Worm (Caenorhabditis elegans) whole organism, early embryonic: ENCODE data around the gene F56D6.21.

ENCODE experiments used
- aly-1 ChIP-seq: sonication (generic microtip); optimal IDR thresholded peaks from 2 replicates; lab custom pipeline; 2016; ENCODE audit warnings: missing genetic modification characterization, missing compliant biosample characterization
- ama-1 ChIP-seq: fragments of 150-350 bp; optimal IDR thresholded peaks from 2 replicates; lab custom pipeline; 2014
- ceh-36 ChIP-seq: sonication (generic microtip); optimal IDR thresholded peaks from 2 replicates; lab custom pipeline; 2016; ENCODE audit warnings: missing genetic modification characterization, inconsistent platforms, missing compliant biosample characterization
- ets-7 ChIP-seq: sonication (generic microtip); optimal IDR thresholded peaks from 2 replicates; lab custom pipeline; 2016; ENCODE audit warnings: missing genotype, missing genetic modification characterization, missing compliant biosample characterization
- flt-1 ChIP-seq: fragments of 200-800 bp; sonication (Bioruptor generic); IDR thresholded peaks from 2 replicates; pipeline ENCODE4 v1.3.6; 2022; ENCODE audit warnings: missing genetic modification characterization, missing compliant biosample characterization
- hmbx-1 ChIP-seq: sonication (generic microtip); optimal IDR thresholded peaks from 2 replicates; lab custom pipeline; 2016; ENCODE audit warnings: mild to moderate bottlenecking, missing genetic modification characterization, missing compliant biosample characterization
- hmg-4 ChIP-seq: fragments of 200-800 bp; sonication (Bioruptor generic); optimal IDR thresholded peaks from 2 replicates; lab custom pipeline; 2018; ENCODE audit warnings: mild to moderate bottlenecking, missing genetic modification characterization, missing compliant biosample characterization
- pes-1 ChIP-seq: fragments of 200-800 bp; sonication (Bioruptor generic); IDR thresholded peaks from 2 replicates; pipeline ENCODE4 v1.3.6; 2022; ENCODE audit warnings: missing genetic modification reagents, missing genetic modification characterization, missing compliant biosample characterization
- scrt-1 ChIP-seq: fragments of 200-800 bp; sonication (Bioruptor generic); IDR thresholded peaks from 2 replicates; pipeline ENCODE4 v1.3.6; 2022; ENCODE audit warnings: missing genetic modification characterization, missing compliant biosample characterization
- sea-1 ChIP-seq: fragments of 200-800 bp; sonication (Bioruptor generic); conservative IDR thresholded peaks from 2 replicates; pipeline ENCODE4 v1.3.6; 2022; ENCODE audit warnings: missing genetic modification characterization, missing compliant biosample characterization
- tbx-11 ChIP-seq: fragments of 200-800 bp; sonication (Bioruptor generic); IDR thresholded peaks from 2 replicates; pipeline ENCODE4 v1.3.6; 2022; ENCODE audit warnings: missing genetic modification characterization, missing compliant biosample characterization
- tbx-37 ChIP-seq: fragments of 200-800 bp; sonication (Bioruptor generic); conservative IDR thresholded peaks from 2 replicates; pipeline ENCODE4 v1.3.6; 2022; ENCODE audit warnings: missing genetic modification reagents, missing genetic modification characterization, missing compliant biosample characterization
- tra-4 ChIP-seq: sonication (generic microtip); optimal IDR thresholded peaks from 2 replicates; lab custom pipeline; 2017; ENCODE audit warnings: missing genetic modification characterization, missing compliant biosample characterization

DNA sequence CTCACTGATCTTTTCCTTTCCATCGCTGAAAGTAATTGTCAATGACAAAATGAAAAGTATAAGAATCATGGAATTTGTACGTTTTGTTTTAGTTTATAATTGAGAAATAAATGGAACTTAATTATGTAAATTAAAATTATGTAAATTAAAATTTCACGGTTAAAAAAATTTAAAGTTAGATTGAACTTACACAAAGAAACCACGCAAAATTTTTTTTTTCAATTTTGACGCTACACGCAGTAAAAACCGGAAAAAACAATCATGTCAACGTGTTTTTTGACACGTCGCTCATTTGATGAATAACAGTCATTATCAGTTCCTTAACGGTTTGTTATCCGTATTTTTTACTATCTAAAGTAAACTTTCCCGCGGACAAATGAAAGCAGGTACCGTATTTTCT lies 23.6 kb upstream of the F56D6.21 start, which contains the start of the genes F37C4.8 and oac-23:
- no peak for TF ChIP-seq hmbx-1 (tag; lab: Kevin White, UChicago)
- TF ChIP-seq ama-1 (lab: Kevin White, UChicago) = no peak
- no peak for TF ChIP-seq flt-1 (GFP tag; lab: Robert Waterston, UW)
- no peak for TF ChIP-seq scrt-1
- no peak for TF ChIP-seq hmg-4 (GFP tag; lab: Kevin White, UChicago)
- no peak for TF ChIP-seq aly-1 (tag; lab: Kevin White, UChicago)
- no peak for TF ChIP-seq tbx-37 (GFP tag; lab: Robert Waterston, UW)
- no peak for TF ChIP-seq pes-1 (GFP tag; lab: Robert Waterston, UW)
- TF ChIP-seq ets-7 (tag; lab: Kevin White, UChicago) = no peak
- TF ChIP-seq tra-4 (tag; lab: Kevin White, UChicago) = no peak
- no peak for TF ChIP-seq tbx-11 (GFP tag; lab: Robert Waterston, UW)
- no peak for TF ChIP-seq ceh-36 (tag; lab: Kevin White, UChicago)
- no peak for TF ChIP-seq sea-1
